Worm (Caenorhabditis elegans) whole organism, L1 larva: ENCODE data around the gene F58D2.4.

ENCODE experiments used
- C04F5.9 ChIP-seq: sonication (generic microtip); optimal IDR thresholded peaks from 2 replicates; lab custom pipeline; 2016; ENCODE audit warnings: missing genetic modification characterization, missing compliant biosample characterization
- F16B12.6 ChIP-seq: fragments of 150-350 bp; optimal IDR thresholded peaks from 2 replicates; lab custom pipeline; 2014; ENCODE audit warnings: missing biosample characterization, missing genetic modification characterization
- Y116A8C.19 ChIP-seq: sonication (generic microtip); optimal IDR thresholded peaks from 2 replicates; lab custom pipeline; 2016; ENCODE audit warnings: missing compliant biosample characterization, missing genetic modification characterization, borderline replicate concordance
- aly-2 ChIP-seq: fragments of 150-350 bp; optimal IDR thresholded peaks from 2 replicates; lab custom pipeline; 2014; ENCODE audit warnings: missing biosample characterization, missing genetic modification characterization
- blmp-1 ChIP-seq: fragments of 150-350 bp; optimal IDR thresholded peaks from 2 replicates; lab custom pipeline; 2014; ENCODE audit warnings: missing biosample characterization, missing genetic modification characterization
- ceh-63 ChIP-seq: fragments of 200-800 bp; sonication (Bioruptor generic); optimal IDR thresholded peaks from 2 replicates; lab custom pipeline; 2018; ENCODE audit warnings: mild to moderate bottlenecking, missing genetic modification characterization, missing compliant biosample characterization
- ceh-8 ChIP-seq: fragments of 200-800 bp; sonication (Bioruptor generic); optimal IDR thresholded peaks from 2 replicates; lab custom pipeline; 2018; ENCODE audit warnings: mild to moderate bottlenecking, missing genetic modification characterization, moderate library complexity, missing compliant biosample characterization
- ceh-82 ChIP-seq, 3 experiments: fragments of 150-350 bp in 1 of 3; sonication (generic microtip) in 2 of 3; optimal IDR thresholded peaks; 2 replicates each; lab custom pipeline; 2014 to 2017; ENCODE audit warnings: missing biosample characterization in 3 of 3, missing genetic modification characterization in 3 of 3
- dpl-1 ChIP-seq, 3 experiments: fragments of 150-350 bp in 2 of 3; sonication (generic microtip) in 1 of 3; optimal IDR thresholded peaks; 2 replicates each; lab custom pipeline; 2014 to 2017; ENCODE audit warnings: missing biosample characterization in 3 of 3, missing genetic modification characterization in 3 of 3, missing genetic modification reagents in 3 of 3
- efl-1 ChIP-seq, 4 experiments: fragments of 150-350 bp; optimal IDR thresholded peaks in 3 of 4; peaks in 1 of 4; 1 replicate in 1 of 4; 2 replicates in 3 of 4; lab custom pipeline; 2014; ENCODE audit warnings: missing biosample characterization in 2 of 4, missing genetic modification characterization in 2 of 4, missing genetic modification reagents in 2 of 4
- efl-3 ChIP-seq: fragments of 200-800 bp; sonication (Bioruptor generic); optimal IDR thresholded peaks from 2 replicates; lab custom pipeline; 2018; ENCODE audit warnings: mild to moderate bottlenecking, missing genetic modification characterization, missing compliant biosample characterization
- egl-13 ChIP-seq: sonication (generic microtip); optimal IDR thresholded peaks from 2 replicates; lab custom pipeline; 2016; ENCODE audit warnings: missing genotype, missing genetic modification reagents, missing genetic modification characterization, missing compliant biosample characterization
- elt-2 ChIP-seq: sonication (generic microtip); optimal IDR thresholded peaks from 2 replicates; lab custom pipeline; 2016; ENCODE audit warnings: missing genetic modification characterization, mild to moderate bottlenecking, inconsistent platforms, missing compliant biosample characterization, missing genetic modification reagents
- elt-3 ChIP-seq, 6 experiments: fragments of 150-350 bp in 1 of 6; sonication (generic microtip); optimal IDR thresholded peaks; 2 replicates each; lab custom pipeline; 2017 to 2018; ENCODE audit warnings: missing biosample characterization in 6 of 6, missing genetic modification characterization in 6 of 6, inconsistent platforms in 1 of 6
- fkh-10 ChIP-seq: sonication (generic microtip); optimal IDR thresholded peaks from 2 replicates; lab custom pipeline; 2017; ENCODE audit warnings: missing biosample characterization, missing genetic modification reagents, missing genetic modification characterization
- fkh-8 ChIP-seq: sonication (generic microtip); optimal IDR thresholded peaks from 2 replicates; lab custom pipeline; 2016; ENCODE audit warnings: mild to moderate bottlenecking, missing genetic modification characterization, missing compliant biosample characterization
- fos-1 ChIP-seq: fragments of 150-350 bp; optimal IDR thresholded peaks from 2 replicates; lab custom pipeline; 2014; ENCODE audit warnings: missing biosample characterization, missing genetic modification characterization
- grh-1 ChIP-seq: fragments of 200-800 bp; sonication (Bioruptor generic); IDR thresholded peaks from 2 replicates; pipeline ENCODE4 v1.3.6; 2022; ENCODE audit warnings: missing genetic modification reagents, missing genetic modification characterization, missing compliant biosample characterization
- hlh-17 ChIP-seq: fragments of 200-800 bp; sonication (Bioruptor generic); optimal IDR thresholded peaks from 2 replicates; lab custom pipeline; 2018; ENCODE audit warnings: missing genetic modification characterization, mild to moderate bottlenecking, missing compliant biosample characterization, moderate library complexity, borderline replicate concordance
- hpl-2 ChIP-seq: fragments of 150-350 bp; optimal IDR thresholded peaks from 2 replicates; lab custom pipeline; 2014; ENCODE audit warnings: missing biosample characterization, missing genetic modification reagents, missing genetic modification characterization
- jun-1 ChIP-seq: fragments of 150-350 bp; optimal IDR thresholded peaks from 2 replicates; lab custom pipeline; 2014; ENCODE audit warnings: missing biosample characterization, missing genetic modification reagents, missing genetic modification characterization
- lin-35 ChIP-seq, 2 experiments: fragments of 150-350 bp; optimal IDR thresholded peaks; 2 replicates each; lab custom pipeline; 2014; ENCODE audit warnings: missing biosample characterization in 2 of 2, missing genetic modification characterization in 2 of 2, missing genetic modification reagents in 2 of 2
- lin-39 ChIP-seq: fragments of 150-350 bp; optimal IDR thresholded peaks from 2 replicates; lab custom pipeline; 2014; ENCODE audit warnings: missing biosample characterization, missing genetic modification reagents, missing genetic modification characterization
- lsy-2 ChIP-seq, 2 experiments: fragments of 150-350 bp; optimal IDR thresholded peaks; 2 replicates each; lab custom pipeline; 2014; ENCODE audit warnings: missing biosample characterization in 2 of 2, missing genetic modification characterization in 2 of 2
- nhr-19 ChIP-seq: fragments of 200-800 bp; sonication (Bioruptor generic); conservative IDR thresholded peaks from 2 replicates; pipeline ENCODE4 v1.3.6; 2022; ENCODE audit warnings: missing genetic modification characterization, missing compliant biosample characterization
- nhr-20 ChIP-seq: sonication (generic microtip); optimal IDR thresholded peaks from 2 replicates; lab custom pipeline; 2016; ENCODE audit warnings: mild to moderate bottlenecking, missing genetic modification characterization, missing compliant biosample characterization
- nhr-237 ChIP-seq: fragments of 150-350 bp; optimal IDR thresholded peaks from 2 replicates; lab custom pipeline; 2014; ENCODE audit warnings: missing biosample characterization, missing genetic modification characterization
- nhr-47 ChIP-seq: sonication (generic microtip); optimal IDR thresholded peaks from 2 replicates; lab custom pipeline; 2016; ENCODE audit warnings: mild to moderate bottlenecking, missing genetic modification characterization, moderate library complexity, missing compliant biosample characterization
- nhr-71 ChIP-seq: sonication (generic microtip); optimal IDR thresholded peaks from 2 replicates; lab custom pipeline; 2016; ENCODE audit warnings: mild to moderate bottlenecking, missing genetic modification characterization, moderate library complexity, missing compliant biosample characterization
- nhr-85 ChIP-seq: sonication (generic microtip); peaks from one replicate; lab custom pipeline; 2016; ENCODE audit warnings: missing genetic modification characterization, inconsistent platforms, missing compliant biosample characterization
- pax-3 ChIP-seq: fragments of 200-800 bp; sonication (Bioruptor generic); optimal IDR thresholded peaks from 2 replicates; lab custom pipeline; 2018; ENCODE audit warnings: mild to moderate bottlenecking, missing genetic modification characterization, moderate library complexity, missing compliant biosample characterization
- pqm-1 ChIP-seq: sonication (generic microtip); optimal IDR thresholded peaks from 3 replicates; lab custom pipeline; 2017; ENCODE audit warnings: missing biosample characterization, missing genetic modification characterization
- snu-23 ChIP-seq: sonication (generic microtip); optimal IDR thresholded peaks from 2 replicates; lab custom pipeline; 2016; ENCODE audit warnings: missing genetic modification characterization, missing compliant biosample characterization
- sup-37 ChIP-seq: fragments of 200-800 bp; sonication (Bioruptor generic); optimal IDR thresholded peaks from 2 replicates; lab custom pipeline; 2018; ENCODE audit warnings: mild to moderate bottlenecking, missing genetic modification characterization, missing compliant biosample characterization
- tbx-2 ChIP-seq: sonication (generic microtip); optimal IDR thresholded peaks from 2 replicates; lab custom pipeline; 2016; ENCODE audit warnings: missing genetic modification characterization, missing compliant biosample characterization
- xbp-1 ChIP-seq: sonication (generic microtip); optimal IDR thresholded peaks from 2 replicates; lab custom pipeline; 2016; ENCODE audit warnings: missing genetic modification characterization, missing compliant biosample characterization
- zip-4 ChIP-seq: fragments of 200-800 bp; sonication (Bioruptor generic); optimal IDR thresholded peaks from 2 replicates; lab custom pipeline; 2018; ENCODE audit warnings: mild to moderate bottlenecking, missing genetic modification characterization, moderate library complexity, missing compliant biosample characterization
- ztf-11 ChIP-seq, 2 experiments: sonication (generic microtip); optimal IDR thresholded peaks; 2 replicates each; lab custom pipeline; 2016 to 2017; ENCODE audit warnings: missing genetic modification characterization in 2 of 2, missing biosample characterization in 1 of 2, missing compliant biosample characterization in 1 of 2

The F58D2.4 gene

DNA sequence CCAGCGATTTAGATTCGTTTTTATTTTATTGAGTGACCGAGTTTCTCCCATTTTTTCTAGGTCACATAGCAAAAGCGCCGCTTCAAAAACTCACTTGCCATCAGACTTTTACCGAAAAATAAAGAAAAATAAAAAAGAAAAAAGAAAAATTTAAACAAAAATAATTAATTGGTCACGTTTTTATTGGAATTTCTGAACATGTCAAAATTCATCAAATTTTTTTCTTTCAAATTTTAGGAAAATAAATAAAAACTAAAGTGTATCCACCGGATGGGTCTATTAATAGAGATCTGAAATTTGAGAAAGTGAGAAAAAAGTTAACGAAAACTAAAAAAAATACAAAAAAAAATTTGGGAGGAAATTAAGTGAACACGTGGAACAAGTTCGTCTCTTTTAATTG is 20.7 kb upstream of the F58D2.4 start, which contains the start of gene C48D1.9:
TSS of gene C48D1.9 (minus strand) at position 101 of the 400 bp plus-strand sequence.
- TF ChIP-seq aly-2 = no peak
- TF ChIP-seq nhr-47 (tag; lab: Kevin White, UChicago) = no peak
- TF ChIP-seq zip-4 (GFP tag; lab: Kevin White, UChicago) = no peak
- no peak for TF ChIP-seq grh-1 (GFP tag; lab: Robert Waterston, UW)
- no peak for TF ChIP-seq xbp-1
- no peak for TF ChIP-seq ceh-63 (GFP tag; lab: Kevin White, UChicago)
- no peak for TF ChIP-seq ceh-8 (GFP tag; lab: Kevin White, UChicago)
- TF ChIP-seq efl-3 (GFP tag; lab: Kevin White, UChicago) = no peak
- TF ChIP-seq C04F5.9 = no peak
- TF ChIP-seq fos-1 (tag; lab: Kevin White, UChicago) = no peak
- TF ChIP-seq fkh-10 (GFP tag; lab: Kevin White, UChicago) = no peak
- no peak for TF ChIP-seq snu-23

DNA sequence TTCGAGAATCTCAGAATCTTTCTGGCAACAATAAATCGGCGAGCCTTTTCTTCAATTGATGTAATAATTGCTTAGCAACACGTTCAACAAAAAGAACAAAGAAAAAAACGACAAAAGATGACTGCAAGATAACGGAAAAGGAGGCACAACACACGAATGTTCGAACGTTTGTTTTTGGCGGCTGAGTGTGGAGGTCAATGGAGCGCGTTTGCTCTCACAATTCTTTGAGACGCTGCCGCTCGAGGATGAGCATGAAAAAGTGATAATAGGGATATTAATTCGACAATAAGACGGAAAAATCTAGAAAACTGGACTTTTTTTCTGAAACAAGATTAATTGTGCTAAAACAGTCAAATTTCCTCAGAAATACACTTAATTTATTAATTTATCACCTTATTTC is 17.0 kb upstream of the F58D2.4 start:
- TF ChIP-seq ceh-82 (tag; optimal IDR thresholded peaks at IDR 0.05; lab: Kevin White, UChicago) = peak in 1 of 3 experiments; percentile 21
- peak; percentile 68 to 84 (median 77) for TF ChIP-seq dpl-1 (GFP tag; optimal IDR thresholded peaks at IDR 0.05; lab: Kevin White, UChicago)
- TF ChIP-seq nhr-20 (tag; lab: Kevin White, UChicago) = no peak
- TF ChIP-seq nhr-85 (tag; lab: Kevin White, UChicago) = no peak
- no peak for TF ChIP-seq fkh-8 (tag; lab: Kevin White, UChicago)
- peak; percentile 78 to 82 for TF ChIP-seq efl-1 (optimal IDR thresholded peaks at IDR 0.05; lab: Kevin White, UChicago)
- peak; percentile 82 to 98 for TF ChIP-seq efl-1 (GFP tag; optimal IDR thresholded peaks at IDR 0.05 in 1 of 2; lab: Kevin White, UChicago)
- no peak for TF ChIP-seq pqm-1
- TF ChIP-seq lin-35 (GFP tag; optimal IDR thresholded peaks at IDR 0.05; lab: Kevin White, UChicago) = peak; percentile 65 to 90
- peak in 1 of 2 experiments; percentile 65 for TF ChIP-seq lsy-2 (tag; optimal IDR thresholded peaks at IDR 0.05; lab: Kevin White, UChicago)
- no peak for TF ChIP-seq jun-1 (tag; lab: Kevin White, UChicago)
- TF ChIP-seq snu-23 = peak; percentile 28
- peak; percentile 7 for TF ChIP-seq F16B12.6 (tag; lab: Kevin White, UChicago)

DNA sequence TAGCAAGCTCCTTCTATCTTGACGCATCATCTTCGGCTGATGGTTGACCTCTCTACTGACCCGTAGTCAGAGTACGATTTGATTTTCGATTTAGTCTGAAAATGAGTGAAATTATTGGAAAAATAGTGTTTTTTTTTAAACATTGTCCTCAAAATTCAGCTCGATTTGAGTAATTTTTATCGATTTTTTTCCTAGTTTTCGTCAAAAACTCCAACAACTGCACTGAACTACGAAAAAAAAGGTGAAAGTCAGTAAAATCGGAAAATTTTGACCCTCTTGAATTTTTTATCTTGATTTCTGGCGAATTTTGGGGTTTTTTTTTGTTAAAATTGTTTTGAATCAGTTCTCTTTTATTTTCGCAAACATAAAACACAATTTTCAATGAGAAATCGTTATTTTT is 15.2 kb upstream of the F58D2.4 start, which contains the start of gene ced-3:
TSS of gene ced-3 (minus strand) at position 101 of the 400 bp plus-strand sequence.
- TF ChIP-seq efl-1 (optimal IDR thresholded peaks at IDR 0.05; lab: Kevin White, UChicago) = no peak
- TF ChIP-seq efl-1 (GFP tag; optimal IDR thresholded peaks at IDR 0.05 in 1 of 2; lab: Kevin White, UChicago) = peak in 1 of 2 experiments; percentile 22
- no peak for TF ChIP-seq nhr-71 (tag; lab: Kevin White, UChicago)
- no peak for TF ChIP-seq ztf-11 (tag; optimal IDR thresholded peaks at IDR 0.05; lab: Kevin White, UChicago)

DNA sequence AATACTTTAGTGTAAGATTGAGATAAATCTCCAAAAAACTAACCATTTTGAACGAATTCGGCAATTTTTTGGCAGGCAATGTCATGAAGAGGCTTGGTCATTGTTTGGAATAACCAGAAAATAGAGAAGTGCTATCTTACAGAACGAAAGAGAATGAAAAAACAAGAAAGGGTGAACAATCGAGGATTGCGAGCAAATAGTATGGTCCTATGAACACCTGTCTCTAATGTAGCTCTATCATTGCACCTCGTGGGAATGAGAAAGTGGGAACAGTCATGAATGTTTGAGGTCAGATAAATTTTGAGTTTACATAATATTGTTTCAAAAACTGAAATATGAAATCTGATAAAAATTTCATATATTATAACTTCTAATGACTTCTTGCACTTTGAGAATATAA is 8.4 kb upstream of the F58D2.4 start, which contains the start of gene C48D1.1:
TSS of gene C48D1.1 (minus strand) at position 101 of the 400 bp plus-strand sequence.
- TF ChIP-seq blmp-1 (no peak), pax-3 (tag; lab: Kevin White, UChicago) (no peak), hpl-2 (GFP tag; lab: Kevin White, UChicago) (no peak), nhr-237 (no peak), tbx-2 (no peak), nhr-85 (tag; lab: Kevin White, UChicago) (no peak), sup-37 (GFP tag; lab: Kevin White, UChicago) (no peak), hlh-17 (GFP tag; lab: Kevin White, UChicago) (no peak), Y116A8C.19 (tag; lab: Kevin White, UChicago) (no peak), egl-13 (tag; lab: Kevin White, UChicago) (no peak), elt-3 (tag; optimal IDR thresholded peaks at IDR 0.05; lab: Kevin White, UChicago) (no peak), nhr-19 (GFP tag; lab: Robert Waterston, UW) (no peak), grh-1 (GFP tag; lab: Robert Waterston, UW) (no peak), elt-2 (tag; lab: Kevin White, UChicago) (no peak), lin-39 (tag; lab: Kevin White, UChicago) (no peak)
